Worm (Caenorhabditis elegans) whole organism, mixed stage, embryonic: ENCODE data around the gene F22F4.4.

ENCODE experiments used
- M03D4.4 ChIP-seq: sonication (generic microtip); optimal IDR thresholded peaks from 2 replicates; lab custom pipeline; 2017; ENCODE audit warnings: mild to moderate bottlenecking, missing genetic modification characterization, missing compliant biosample characterization
- blmp-1 ChIP-seq: fragments of 150-350 bp; optimal IDR thresholded peaks from 2 replicates; lab custom pipeline; 2014; ENCODE audit warnings: missing biosample characterization, missing genetic modification characterization
- ceh-39 ChIP-seq: fragments of 150-350 bp; optimal IDR thresholded peaks from 2 replicates; lab custom pipeline; 2014; ENCODE audit warnings: missing biosample characterization, missing genetic modification characterization
- ceh-43 ChIP-seq: fragments of 200-800 bp; sonication (Bioruptor generic); optimal IDR thresholded peaks from 2 replicates; lab custom pipeline; 2018; ENCODE audit warnings: mild to moderate bottlenecking, missing genetic modification characterization, moderate library complexity, missing compliant biosample characterization
- ces-1 ChIP-seq: fragments of 150-350 bp; optimal IDR thresholded peaks from 2 replicates; lab custom pipeline; 2014; ENCODE audit warnings: missing biosample characterization, missing genetic modification reagents, missing genetic modification characterization
- cnd-1 ChIP-seq: fragments of 200-800 bp; sonication (Bioruptor generic); optimal IDR thresholded peaks from 2 replicates; lab custom pipeline; 2018; ENCODE audit warnings: mild to moderate bottlenecking, missing genetic modification characterization, missing compliant biosample characterization
- elt-1 ChIP-seq: sonication (generic microtip); optimal IDR thresholded peaks from 2 replicates; lab custom pipeline; 2017; ENCODE audit warnings: missing genetic modification characterization, mild to moderate bottlenecking, missing compliant biosample characterization, antibody characterized with exemption, moderate library complexity, borderline replicate concordance; ENCODE audit not compliant: insufficient read depth
- elt-3 ChIP-seq: fragments of 150-350 bp; optimal IDR thresholded peaks from 2 replicates; lab custom pipeline; 2014; ENCODE audit warnings: missing biosample characterization, missing genetic modification characterization
- flh-1 ChIP-seq: fragments of 200-800 bp; sonication (Bioruptor generic); optimal IDR thresholded peaks from 2 replicates; lab custom pipeline; 2018; ENCODE audit warnings: mild to moderate bottlenecking, missing genetic modification characterization, moderate library complexity, missing compliant biosample characterization
- ham-2 ChIP-seq: fragments of 200-800 bp; sonication (Bioruptor generic); optimal IDR thresholded peaks from 2 replicates; lab custom pipeline; 2018; ENCODE audit warnings: mild to moderate bottlenecking, missing genetic modification characterization, missing compliant biosample characterization
- hlh-1 ChIP-seq: fragments of 150-350 bp; optimal IDR thresholded peaks from 2 replicates; lab custom pipeline; 2014; ENCODE audit warnings: missing biosample characterization, missing genetic modification reagents, missing genetic modification characterization
- lin-32 ChIP-seq: fragments of 200-800 bp; sonication (Bioruptor generic); optimal IDR thresholded peaks from 2 replicates; lab custom pipeline; 2018; ENCODE audit warnings: mild to moderate bottlenecking, missing genetic modification characterization, missing compliant biosample characterization
- lsy-2 ChIP-seq: fragments of 150-350 bp; optimal IDR thresholded peaks from 2 replicates; lab custom pipeline; 2014; ENCODE audit warnings: missing biosample characterization, missing genetic modification characterization
- mab-5 ChIP-seq: fragments of 150-350 bp; optimal IDR thresholded peaks from 2 replicates; lab custom pipeline; 2014; ENCODE audit warnings: missing biosample characterization, missing genetic modification characterization
- mep-1 ChIP-seq: fragments of 150-350 bp; optimal IDR thresholded peaks from 2 replicates; lab custom pipeline; 2017; ENCODE audit warnings: missing biosample characterization, missing genetic modification reagents, missing genetic modification characterization, inconsistent platforms
- mls-2 ChIP-seq: sonication (generic microtip); optimal IDR thresholded peaks from 2 replicates; lab custom pipeline; 2016; ENCODE audit warnings: mild to moderate bottlenecking, missing genetic modification characterization, moderate library complexity, missing compliant biosample characterization
- nhr-12 ChIP-seq: fragments of 150-350 bp; optimal IDR thresholded peaks from 2 replicates; lab custom pipeline; 2014; ENCODE audit warnings: missing biosample characterization, missing genetic modification characterization
- nhr-2 ChIP-seq: fragments of 150-350 bp; optimal IDR thresholded peaks from 2 replicates; lab custom pipeline; 2014; ENCODE audit warnings: missing biosample characterization, missing genetic modification characterization
- nhr-237 ChIP-seq: fragments of 150-350 bp; optimal IDR thresholded peaks from 2 replicates; lab custom pipeline; 2014; ENCODE audit warnings: missing biosample characterization, missing genetic modification characterization
- nhr-28 ChIP-seq: fragments of 150-350 bp; optimal IDR thresholded peaks from 2 replicates; lab custom pipeline; 2014; ENCODE audit warnings: missing biosample characterization, missing genetic modification characterization
- pha-4 ChIP-seq: fragments of 150-350 bp; optimal IDR thresholded peaks from 2 replicates; lab custom pipeline; 2018; ENCODE audit warnings: missing biosample characterization, missing genetic modification reagents, missing genetic modification characterization
- sem-2 ChIP-seq: fragments of 200-800 bp; sonication (Bioruptor generic); optimal IDR thresholded peaks from 2 replicates; lab custom pipeline; 2018; ENCODE audit warnings: mild to moderate bottlenecking, missing genetic modification characterization, missing compliant biosample characterization
- sptf-1 ChIP-seq: sonication (generic microtip); optimal IDR thresholded peaks from 2 replicates; lab custom pipeline; 2017; ENCODE audit warnings: mild to moderate bottlenecking, missing genetic modification characterization, moderate library complexity, missing compliant biosample characterization
- tbx-8 ChIP-seq: fragments of 200-800 bp; sonication (Bioruptor generic); optimal IDR thresholded peaks from 2 replicates; lab custom pipeline; 2018; ENCODE audit warnings: mild to moderate bottlenecking, missing genetic modification characterization, moderate library complexity, missing compliant biosample characterization
- unc-120 ChIP-seq: sonication (generic microtip); optimal IDR thresholded peaks from 2 replicates; lab custom pipeline; 2017; ENCODE audit warnings: missing genetic modification characterization, missing compliant biosample characterization; ENCODE audit not compliant: poor library complexity, severe bottlenecking
- unc-62 ChIP-seq: fragments of 150-350 bp; optimal IDR thresholded peaks from 2 replicates; lab custom pipeline; 2014; ENCODE audit warnings: missing biosample characterization, missing genetic modification reagents, missing genetic modification characterization
- zip-8 ChIP-seq: fragments of 150-350 bp; optimal IDR thresholded peaks from 2 replicates; lab custom pipeline; 2014; ENCODE audit warnings: missing biosample characterization, missing genetic modification characterization
- ztf-11 ChIP-seq: fragments of 150-350 bp; optimal IDR thresholded peaks from 2 replicates; lab custom pipeline; 2014; ENCODE audit warnings: missing biosample characterization, missing genetic modification characterization

The F22F4.4 gene

ce11 chrX:5984581-5985039 lies 16.7 kb downstream of the F22F4.4 start, which contains the start of gene klp-13 (continued):
- TF ChIP-seq nhr-12 (tag; lab: Kevin White, UChicago) (peak; percentile 11), cnd-1 (tag; lab: Kevin White, UChicago) (no peak), elt-3 (tag; lab: Kevin White, UChicago) (no peak)

ce11 chrX:5983267-5983666 lies 18.1 kb downstream of the F22F4.4 start:
- no peak for TF ChIP-seq sem-2 (GFP tag; lab: Kevin White, UChicago)
- no peak for TF ChIP-seq lin-32 (GFP tag; lab: Kevin White, UChicago)
- peak; percentile 90 for TF ChIP-seq ces-1 (GFP tag; lab: Kevin White, UChicago)
- no peak for TF ChIP-seq lsy-2 (tag; lab: Kevin White, UChicago)
- no peak for TF ChIP-seq cnd-1 (tag; lab: Kevin White, UChicago)
- no peak for TF ChIP-seq flh-1
- TF ChIP-seq ceh-43 (GFP tag; lab: Kevin White, UChicago), result no peak
- TF ChIP-seq, all 35 proteins: peak for 1

ce11 chrX:5982799-5983198 lies 18.5 kb downstream of the F22F4.4 start:
- TF ChIP-seq nhr-12 (tag; lab: Kevin White, UChicago) (no peak), sem-2 (GFP tag; lab: Kevin White, UChicago) (no peak), mab-5 (tag; lab: Kevin White, UChicago) (no peak), mls-2 (tag; lab: Kevin White, UChicago) (no peak), zip-8 (tag; lab: Kevin White, UChicago) (no peak), ceh-39 (tag; lab: Kevin White, UChicago) (no peak), nhr-237 (tag; lab: Kevin White, UChicago) (no peak), unc-62 (no peak), mep-1 (tag; lab: Kevin White, UChicago) (no peak)

- TF ChIP-seq nhr-237 (tag; lab: Kevin White, UChicago) (no peak), elt-1 (tag; lab: Kevin White, UChicago) (no peak), mep-1 (tag; lab: Kevin White, UChicago) (peak; percentile 40), unc-62 (no peak), ces-1 (GFP tag; lab: Kevin White, UChicago) (peak; percentile 37)
These were observed 19.6 kb downstream of the F22F4.4 start for ce11 chrX:5981698-5982097.

ce11 chrX:5977754-5978153 lies 23.6 kb downstream of the F22F4.4 start, which contains the start of gene kin-2:
Gene kin-2 (minus strand): TSS chrX:5977854.
- TF ChIP-seq hlh-1 (no peak), M03D4.4 (tag; lab: Kevin White, UChicago) (no peak), nhr-2 (no peak), flh-1 (no peak), unc-62 (no peak), ham-2 (no peak), nhr-12 (tag; lab: Kevin White, UChicago) (no peak), mls-2 (tag; lab: Kevin White, UChicago) (no peak)

ce11 chrX:5976206-5976960 lies 24.9 kb downstream of the F22F4.4 start:
- TF ChIP-seq lin-32 (GFP tag; lab: Kevin White, UChicago) (no peak), pha-4 (tag; lab: Kevin White, UChicago) (no peak), nhr-28 (tag; lab: Kevin White, UChicago) (no peak), blmp-1 (tag; lab: Kevin White, UChicago) (no peak), unc-120 (tag; lab: Kevin White, UChicago) (peak; percentile 83), sptf-1 (tag; lab: Kevin White, UChicago) (no peak), nhr-237 (tag; lab: Kevin White, UChicago) (no peak), nhr-2 (no peak), ceh-43 (GFP tag; lab: Kevin White, UChicago) (no peak), unc-62 (peak; percentile 5), M03D4.4 (tag; lab: Kevin White, UChicago) (no peak), cnd-1 (tag; lab: Kevin White, UChicago) (no peak), ces-1 (GFP tag; lab: Kevin White, UChicago) (peak; percentile 67), zip-8 (tag; lab: Kevin White, UChicago) (no peak), tbx-8 (no peak), mab-5 (tag; lab: Kevin White, UChicago) (no peak), mep-1 (tag; lab: Kevin White, UChicago) (no peak), nhr-12 (tag; lab: Kevin White, UChicago) (no peak), ztf-11 (tag; lab: Kevin White, UChicago) (no peak)
- TF ChIP-seq, all 35 proteins: peak for 3
